Fruit fly (Drosophila melanogaster): ENCODE measurements around the gene mthl10.

DNA sequence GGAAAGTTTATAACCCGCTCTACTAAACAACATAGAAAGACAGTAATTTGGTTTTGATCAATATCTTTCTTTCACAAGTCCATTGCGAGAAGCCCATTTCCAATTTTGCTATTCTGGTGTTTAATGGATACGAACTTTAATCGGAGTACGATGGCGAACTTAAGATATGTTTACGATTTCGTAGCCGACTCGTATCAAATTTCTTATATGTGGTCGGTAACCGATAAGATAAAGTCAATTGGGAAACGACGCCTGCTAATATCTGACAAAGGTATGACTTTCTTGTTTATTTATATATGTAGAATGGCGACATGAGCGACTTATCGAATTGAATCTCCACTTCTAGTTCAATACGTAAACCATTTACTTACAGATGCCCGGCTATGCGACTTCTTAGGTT lies 4.6 kb downstream of the mthl10 start:
- no peak for TF ChIP-seq jigr1 (GFP tag; IDR thresholded peaks at IDR 0.05)
- no peak for TF ChIP-seq ab (GFP tag; optimal IDR thresholded peaks at IDR 0.05)
- no peak for TF ChIP-seq CG10959 (GFP tag; IDR thresholded peaks at IDR 0.05)
- TF ChIP-seq Camta (GFP tag; optimal IDR thresholded peaks at IDR 0.05): no peak
- no peak for TF ChIP-seq nom (GFP tag; optimal IDR thresholded peaks at IDR 0.05)
- no peak for TF ChIP-seq lola (GFP tag; optimal IDR thresholded peaks at IDR 0.05)
- no peak for TF ChIP-seq ac (GFP tag; optimal IDR thresholded peaks at IDR 0.05)
- no peak for TF ChIP-seq CG10543 (GFP tag; optimal IDR thresholded peaks at IDR 0.05)
- no peak for TF ChIP-seq usp (GFP tag; optimal IDR thresholded peaks at IDR 0.05)
- no peak for TF ChIP-seq nmo (GFP tag; optimal IDR thresholded peaks at IDR 0.05)
- no peak for TF ChIP-seq CG14965 (GFP tag; optimal IDR thresholded peaks at IDR 0.05; ENCODE audit: borderline replicate concordance)
- no peak for TF ChIP-seq Sox102F (GFP tag; optimal IDR thresholded peaks at IDR 0.05)
- no peak for TF ChIP-seq chinmo (GFP tag; IDR thresholded peaks at IDR 0.05; ENCODE audit: partially characterized antibody)
